Fruit fly (Drosophila melanogaster): Measurements from ENCODE around the gene COX6AL2.

COX6AL2 gene

DNA sequence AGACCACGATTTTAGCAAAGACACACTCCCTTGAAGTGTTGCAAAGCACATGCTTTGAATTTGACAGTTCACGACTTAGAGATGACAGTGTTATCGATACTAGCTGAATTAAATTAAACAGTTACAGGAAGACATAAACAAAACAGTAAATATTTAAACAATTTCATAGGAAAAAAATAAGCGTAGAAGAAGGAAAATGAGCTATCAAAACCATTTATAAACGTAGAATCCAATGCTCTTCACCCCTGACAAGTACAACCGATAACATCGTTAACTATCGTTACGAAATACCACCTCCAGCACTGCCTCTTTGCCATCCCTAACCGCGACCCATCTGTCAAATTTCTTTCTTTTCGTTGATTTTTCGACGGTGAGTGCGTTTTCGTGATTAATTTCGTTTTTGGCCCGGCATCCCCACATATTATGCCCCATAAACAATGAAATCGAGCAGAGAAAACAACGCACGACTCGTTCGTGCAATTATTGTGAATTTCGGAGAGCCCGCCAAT lies 15.1 kb downstream of the COX6AL2 start, which contains the start of gene RpL26 (continued):
- TF ChIP-seq Awh (GFP tag; IDR thresholded peaks at IDR 0.05): no peak
- peak; percentile 74; the same call in 1 of the 2 replicates for TF ChIP-seq vvl (GFP tag; IDR thresholded peaks at IDR 0.05)
- peak; percentile 64 for TF ChIP-seq CG13123 (GFP tag; optimal IDR thresholded peaks at IDR 0.05)
- TF ChIP-seq dati (GFP tag; IDR thresholded peaks at IDR 0.05): no peak
- TF ChIP-seq grau (tag; optimal IDR thresholded peaks at IDR 0.05): peak; percentile 83
- TF ChIP-seq bcd (GFP tag; optimal IDR thresholded peaks at IDR 0.05): peak; percentile 75
- TF ChIP-seq sna (GFP tag; IDR thresholded peaks at IDR 0.05; ENCODE audit: partially characterized antibody): peak; percentile 94
- TF ChIP-seq stc (GFP tag; IDR thresholded peaks at IDR 0.05): no peak; the same call in 1 of the 2 replicates
- TF ChIP-seq CHES-1-like (GFP tag; optimal IDR thresholded peaks at IDR 0.05): peak; percentile 82
- TF ChIP-seq Hr39 (optimal IDR thresholded peaks at IDR 0.05): no peak
- TF ChIP-seq Ets65A (GFP tag): peak; percentile 98
- no peak for TF ChIP-seq Poxn (GFP tag; IDR thresholded peaks at IDR 0.05)
- TF ChIP-seq CG14441 (GFP tag; IDR thresholded peaks at IDR 0.05): peak; percentile 73
- TF ChIP-seq Ets97D (GFP tag; optimal IDR thresholded peaks at IDR 0.05): peak; percentile 99
- no peak for TF ChIP-seq CG17612 (GFP tag; IDR thresholded peaks at IDR 0.05)
- TF ChIP-seq yki (optimal IDR thresholded peaks at IDR 0.05): no peak
- no peak for TF ChIP-seq hth (optimal IDR thresholded peaks at IDR 0.05)
- peak; percentile 67; the same call in 1 of the 2 replicates for TF ChIP-seq CG8765 (GFP tag; IDR thresholded peaks at IDR 0.05)
- 0 out of 2 replicates have a peak, but pooled peaks have one; percentile 12 for TF ChIP-seq CG16779 (GFP tag; IDR thresholded peaks at IDR 0.05)
- TF ChIP-seq HLHmδ (GFP tag; optimal IDR thresholded peaks at IDR 0.05): no peak
- peak; percentile 53 for TF ChIP-seq HHEX (GFP tag; optimal IDR thresholded peaks at IDR 0.05)
- peak; percentile 43 for TF ChIP-seq Adf1 (GFP tag; IDR thresholded peaks at IDR 0.05)
- TF ChIP-seq en (GFP tag; optimal IDR thresholded peaks at IDR 0.05): peak; percentile 54
- peak; percentile 38; the same call in 2 of the 3 replicates for TF ChIP-seq ci (GFP tag; IDR thresholded peaks at IDR 0.05)
- TF ChIP-seq esg (GFP tag; conservative IDR thresholded peaks at IDR 0.05): peak; percentile 66
- 0 out of 2 replicates have a peak, but pooled peaks have one; percentile 61 for TF ChIP-seq ranshi (GFP tag; IDR thresholded peaks at IDR 0.05)
- peak; percentile 84 for TF ChIP-seq NfI (GFP tag; optimal IDR thresholded peaks at IDR 0.05)
- peak; percentile 60 for TF ChIP-seq CG11723 (GFP tag; optimal IDR thresholded peaks at IDR 0.05)
- peak; percentile 67 for TF ChIP-seq CG13894 (tag; optimal IDR thresholded peaks at IDR 0.05)
- TF ChIP-seq p53 (GFP tag; optimal IDR thresholded peaks at IDR 0.05): peak; percentile 79
- TF ChIP-seq Sry-β (GFP tag; optimal IDR thresholded peaks at IDR 0.05): no peak
- peak; percentile 11 for TF ChIP-seq CG5245 (GFP tag; optimal IDR thresholded peaks at IDR 0.05)
- no peak for TF ChIP-seq Blimp-1 (GFP tag; optimal IDR thresholded peaks at IDR 0.05)
- peak; percentile 72 for TF ChIP-seq CG15696 (tag; optimal IDR thresholded peaks at IDR 0.05)
- TF ChIP-seq CG14860 (GFP tag; IDR thresholded peaks at IDR 0.05; ENCODE audit: partially characterized antibody): peak; percentile 98
- TF ChIP-seq trem (tag; optimal IDR thresholded peaks at IDR 0.05): peak; percentile 64
- TF ChIP-seq CG13624 (GFP tag; optimal IDR thresholded peaks at IDR 0.05): peak; percentile 92
- TF ChIP-seq CG5953 (GFP tag; IDR thresholded peaks at IDR 0.05): no peak
- TF ChIP-seq ash1 (GFP tag; optimal IDR thresholded peaks at IDR 0.05): no peak
- no peak for TF ChIP-seq ro (GFP tag; IDR thresholded peaks at IDR 0.05)
- TF ChIP-seq abd-A (tag; optimal IDR thresholded peaks at IDR 0.05): no peak
- peak; percentile 66 for TF ChIP-seq CG8388 (GFP tag; optimal IDR thresholded peaks at IDR 0.05)
- no peak for TF ChIP-seq lbe (GFP tag; optimal IDR thresholded peaks at IDR 0.05)
- TF ChIP-seq Myb (GFP tag; optimal IDR thresholded peaks at IDR 0.05): peak; percentile 96
- TF ChIP-seq CG4820 (GFP tag; optimal IDR thresholded peaks at IDR 0.05): peak; percentile 37
- peak; percentile 34; the same call in 1 of the 3 replicates for TF ChIP-seq CG11560 (tag; IDR thresholded peaks at IDR 0.05)
- TF ChIP-seq CG4328 (GFP tag; optimal IDR thresholded peaks at IDR 0.05): peak; percentile 77
- TF ChIP-seq CG4360 (GFP tag; IDR thresholded peaks at IDR 0.05): no peak
- peak; percentile 76 for TF ChIP-seq CG17829 (tag; optimal IDR thresholded peaks at IDR 0.05)
- TF ChIP-seq CG11456 (GFP tag; IDR thresholded peaks at IDR 0.05): no peak
- TF ChIP-seq knrl (GFP tag; IDR thresholded peaks at IDR 0.05; ENCODE audit: partially characterized antibody): peak; percentile 99
- TF ChIP-seq CG17328 (GFP tag; IDR thresholded peaks at IDR 0.05): peak; percentile 53; the same call in 1 of the 2 replicates

Measured in whole organism, embryonic.